Fruit fly (Drosophila melanogaster): Measurements from ENCODE around the gene CG15771.
A peak's percentile ranks its signal among the peaks of the same experiment; 100 is the strongest.

CG15771 gene

dm6 chrX:5712966-5713365 is 42.4 kb upstream of the CG15771 start:
- TF ChIP-seq usp (GFP tag; optimal IDR thresholded peaks at IDR 0.05) (no peak), h (GFP tag; optimal IDR thresholded peaks at IDR 0.05) (no peak), HLH106 (tag; optimal IDR thresholded peaks at IDR 0.05) (no peak), jim (GFP tag; optimal IDR thresholded peaks at IDR 0.05) (no peak), tai (GFP tag; optimal IDR thresholded peaks at IDR 0.05) (no peak), Hr83 (GFP tag; optimal IDR thresholded peaks at IDR 0.05; ENCODE audit: poor library complexity, severe bottlenecking) (no peak), Vsx2 (GFP tag; optimal IDR thresholded peaks at IDR 0.05; ENCODE audit: partially characterized antibody) (no peak), dsf (GFP tag; optimal IDR thresholded peaks at IDR 0.05; ENCODE audit: borderline replicate concordance) (no peak), CG9705 (GFP tag; optimal IDR thresholded peaks at IDR 0.05) (no peak), Dfd (GFP tag; optimal IDR thresholded peaks at IDR 0.05) (no peak), Myc (optimal IDR thresholded peaks at IDR 0.05) (no peak)

dm6 chrX:5714786-5715185 is 40.6 kb upstream of the CG15771 start:
- TF ChIP-seq dsf (GFP tag; optimal IDR thresholded peaks at IDR 0.05; ENCODE audit: borderline replicate concordance) (no peak), foxo (GFP tag; optimal IDR thresholded peaks at IDR 0.05) (no peak), Hr78 (GFP tag; optimal IDR thresholded peaks at IDR 0.05) (no peak), tai (GFP tag; optimal IDR thresholded peaks at IDR 0.05) (no peak), lola (GFP tag; optimal IDR thresholded peaks at IDR 0.05) (no peak), GATAd (GFP tag; optimal IDR thresholded peaks at IDR 0.05) (no peak), Sp1 (GFP tag; optimal IDR thresholded peaks at IDR 0.05) (no peak), h (GFP tag; optimal IDR thresholded peaks at IDR 0.05) (no peak), usp (GFP tag; optimal IDR thresholded peaks at IDR 0.05) (no peak), rgr (GFP tag; optimal IDR thresholded peaks at IDR 0.05) (no peak), woc (GFP tag; optimal IDR thresholded peaks at IDR 0.05) (no peak), sage (GFP tag; optimal IDR thresholded peaks at IDR 0.05) (no peak), CG9705 (GFP tag; optimal IDR thresholded peaks at IDR 0.05) (no peak), Vsx2 (GFP tag; optimal IDR thresholded peaks at IDR 0.05; ENCODE audit: partially characterized antibody) (no peak), OdsH (GFP tag; optimal IDR thresholded peaks at IDR 0.05) (no peak), HLH106 (tag; optimal IDR thresholded peaks at IDR 0.05) (no peak), dl (GFP tag; optimal IDR thresholded peaks at IDR 0.05; ENCODE audit: insufficient read depth in 1 of 2, partially characterized antibody in 2 of 2) (no peak)

- TF ChIP-seq fru (GFP tag; optimal IDR thresholded peaks at IDR 0.05) (peak; percentile 19), CrebA (GFP tag; optimal IDR thresholded peaks at IDR 0.05; ENCODE audit: borderline replicate concordance) (peak; percentile 46), Dfd (GFP tag; optimal IDR thresholded peaks at IDR 0.05) (no peak), N (GFP tag; optimal IDR thresholded peaks at IDR 0.05) (peak; percentile 35), Sp1 (GFP tag; optimal IDR thresholded peaks at IDR 0.05) (peak; percentile 38), ey (GFP tag; optimal IDR thresholded peaks at IDR 0.05) (peak; percentile 11), jim (GFP tag; optimal IDR thresholded peaks at IDR 0.05) (no peak), rgr (GFP tag; optimal IDR thresholded peaks at IDR 0.05) (peak; percentile 22), foxo (GFP tag; optimal IDR thresholded peaks at IDR 0.05) (peak in 1 of 2 experiments; percentile 34), usp (GFP tag; optimal IDR thresholded peaks at IDR 0.05) (no peak), h (GFP tag; optimal IDR thresholded peaks at IDR 0.05) (peak; percentile 29), Myc (optimal IDR thresholded peaks at IDR 0.05) (peak; percentile 45)
These were observed 39.7 kb upstream of the CG15771 start for dm6 chrX:5715455-5716227.

dm6 chrX:5717741-5718475 is 37.5 kb upstream of the CG15771 start, which contains the start of gene CG33080:
CG33080 (minus strand) TSS chrX:5717778.
- TF ChIP-seq dmrt93B (GFP tag; optimal IDR thresholded peaks at IDR 0.05): no peak
- no peak for TF ChIP-seq CG9705 (GFP tag; optimal IDR thresholded peaks at IDR 0.05)
- TF ChIP-seq Hnf4 (GFP tag; optimal IDR thresholded peaks at IDR 0.05): peak; percentile 27
- peak in 1 of 2 experiments; percentile 23 for TF ChIP-seq foxo (GFP tag; optimal IDR thresholded peaks at IDR 0.05)
- peak; percentile 97 for TF ChIP-seq Vsx2 (GFP tag; optimal IDR thresholded peaks at IDR 0.05; ENCODE audit: partially characterized antibody)
- TF ChIP-seq Hr78 (GFP tag; optimal IDR thresholded peaks at IDR 0.05): no peak
- peak; percentile 15 for TF ChIP-seq br (GFP tag; optimal IDR thresholded peaks at IDR 0.05)
- no peak for TF ChIP-seq N (GFP tag; optimal IDR thresholded peaks at IDR 0.05)
- TF ChIP-seq CG32264 (GFP tag; optimal IDR thresholded peaks at IDR 0.05): no peak
- TF ChIP-seq dsf (GFP tag; optimal IDR thresholded peaks at IDR 0.05; ENCODE audit: borderline replicate concordance): no peak
- no peak for TF ChIP-seq ey (GFP tag; optimal IDR thresholded peaks at IDR 0.05)
- TF ChIP-seq Abd-B (GFP tag; optimal IDR thresholded peaks at IDR 0.05): no peak
- TF ChIP-seq HLH106 (tag; optimal IDR thresholded peaks at IDR 0.05): peak; percentile 7
- no peak for TF ChIP-seq jim (GFP tag; optimal IDR thresholded peaks at IDR 0.05)
- peak; percentile 13 for TF ChIP-seq rgr (GFP tag; optimal IDR thresholded peaks at IDR 0.05)
- TF ChIP-seq tai (GFP tag; optimal IDR thresholded peaks at IDR 0.05): no peak
- peak; percentile 55 for TF ChIP-seq h (GFP tag; optimal IDR thresholded peaks at IDR 0.05)
- TF ChIP-seq Dif (GFP tag; optimal IDR thresholded peaks at IDR 0.05; ENCODE audit: partially characterized antibody): no peak
- TF ChIP-seq dl (GFP tag; optimal IDR thresholded peaks at IDR 0.05; ENCODE audit: insufficient read depth in 1 of 2, partially characterized antibody in 2 of 2): no peak
- TF ChIP-seq Mio (GFP tag; optimal IDR thresholded peaks at IDR 0.05): no peak
- TF ChIP-seq CrebA (GFP tag; optimal IDR thresholded peaks at IDR 0.05; ENCODE audit: borderline replicate concordance): no peak
- TF ChIP-seq fru (GFP tag; optimal IDR thresholded peaks at IDR 0.05): peak; percentile 1
- no peak for TF ChIP-seq Jra (GFP tag; optimal IDR thresholded peaks at IDR 0.05)
- TF ChIP-seq Dfd (GFP tag; optimal IDR thresholded peaks at IDR 0.05): no peak
- TF ChIP-seq sage (GFP tag; optimal IDR thresholded peaks at IDR 0.05): no peak
- TF ChIP-seq brk (GFP tag; optimal IDR thresholded peaks at IDR 0.05): no peak
- no peak for TF ChIP-seq Sp1 (GFP tag; optimal IDR thresholded peaks at IDR 0.05)

All from whole organism, wandering third instar larva.